Worm (Caenorhabditis elegans) whole organism, L4 larva: ENCODE results near the gene sru-31.

Source experiments
- F37D6.2 ChIP-seq: sonication (generic microtip); optimal IDR thresholded peaks from 2 replicates; lab custom pipeline; 2016; ENCODE audit warnings: mild to moderate bottlenecking, missing genetic modification characterization, missing compliant biosample characterization
- R02D3.7 ChIP-seq: fragments of 150-350 bp; sonication (generic microtip); optimal IDR thresholded peaks from 3 replicates; lab custom pipeline; 2014; ENCODE audit warnings: missing biosample characterization, missing genetic modification characterization
- T20F7.1 ChIP-seq: fragments of 200-800 bp; sonication (Bioruptor generic); optimal IDR thresholded peaks from 2 replicates; lab custom pipeline; 2018; ENCODE audit warnings: mild to moderate bottlenecking, missing genetic modification characterization, missing compliant biosample characterization
- T26A8.4 ChIP-seq: fragments of 200-800 bp; sonication (Bioruptor generic); IDR thresholded peaks from 2 replicates; pipeline ENCODE4 v1.3.6; 2022; ENCODE audit warnings: missing genetic modification characterization, missing compliant biosample characterization
- Y48G9A.11 ChIP-seq: fragments of 200-800 bp; sonication (Bioruptor generic); IDR thresholded peaks from 2 replicates; pipeline ENCODE4 v1.3.6; 2022; ENCODE audit warnings: missing genetic modification reagents, missing genetic modification characterization, missing compliant biosample characterization
- Y5F2A.4 ChIP-seq: fragments of 200-800 bp; sonication (Bioruptor generic); optimal IDR thresholded peaks from 2 replicates; lab custom pipeline; 2018; ENCODE audit warnings: mild to moderate bottlenecking, missing genetic modification characterization, missing compliant biosample characterization
- Y75B8A.6 ChIP-seq: fragments of 200-800 bp; sonication (Bioruptor generic); IDR thresholded peaks from 2 replicates; pipeline ENCODE4 v1.3.6; 2022; ENCODE audit warnings: missing genetic modification reagents, missing genetic modification characterization, missing compliant biosample characterization
- ZK546.5 ChIP-seq, 2 experiments: sonication (generic microtip); optimal IDR thresholded peaks; 2 replicates each; lab custom pipeline; 2017; ENCODE audit warnings: missing biosample characterization in 2 of 2, missing genetic modification characterization in 2 of 2
- aha-1 ChIP-seq: fragments of 150-350 bp; peaks from one replicate; lab custom pipeline; 2014; ENCODE audit warnings: missing biosample characterization, missing genetic modification characterization
- ama-1 ChIP-seq: fragments of 150-350 bp; optimal IDR thresholded peaks from 2 replicates; lab custom pipeline; 2014; ENCODE audit warnings: inconsistent platforms, mixed read lengths
- arid-1 ChIP-seq: fragments of 200-800 bp; sonication (Bioruptor generic); conservative IDR thresholded peaks from 2 replicates; pipeline ENCODE4 v1.3.6; 2022; ENCODE audit warnings: missing genetic modification reagents, missing genetic modification characterization, missing compliant biosample characterization
- ceh-20 ChIP-seq: fragments of 200-800 bp; sonication (Bioruptor generic); IDR thresholded peaks from 2 replicates; pipeline ENCODE4 v1.3.6; 2022; ENCODE audit warnings: missing genetic modification reagents, missing genetic modification characterization, missing compliant biosample characterization
- ceh-32 ChIP-seq: sonication (generic microtip); optimal IDR thresholded peaks from 2 replicates; lab custom pipeline; 2016; ENCODE audit warnings: mild to moderate bottlenecking, missing genetic modification characterization, missing compliant biosample characterization; ENCODE audit not compliant: poor library complexity
- ceh-62 ChIP-seq: sonication (generic microtip); optimal IDR thresholded peaks from 2 replicates; lab custom pipeline; 2017; ENCODE audit warnings: missing biosample characterization, missing genetic modification characterization
- ceh-82 ChIP-seq: sonication (generic microtip); optimal IDR thresholded peaks from 2 replicates; lab custom pipeline; 2017; ENCODE audit warnings: missing biosample characterization, missing genetic modification characterization
- dmd-6 ChIP-seq: fragments of 200-800 bp; sonication (Bioruptor generic); IDR thresholded peaks from 2 replicates; pipeline ENCODE4 v1.3.6; 2022; ENCODE audit warnings: missing genetic modification reagents, missing genetic modification characterization, missing compliant biosample characterization
- dmd-9 ChIP-seq: fragments of 200-800 bp; sonication (Bioruptor generic); IDR thresholded peaks from 2 replicates; pipeline ENCODE4 v1.3.6; 2022; ENCODE audit warnings: missing genetic modification reagents, missing genetic modification characterization, missing compliant biosample characterization
- duxl-1 ChIP-seq: sonication (generic microtip); optimal IDR thresholded peaks from 2 replicates; lab custom pipeline; 2016; ENCODE audit warnings: mild to moderate bottlenecking, missing genetic modification characterization, moderate library complexity, missing compliant biosample characterization; ENCODE audit not compliant: poor library complexity
- dve-1 ChIP-seq: sonication (generic microtip); optimal IDR thresholded peaks from 2 replicates; lab custom pipeline; 2017; ENCODE audit warnings: antibody characterized with exemption, mild to moderate bottlenecking, missing genetic modification characterization, missing compliant biosample characterization; ENCODE audit not compliant: insufficient read depth
- fos-1 ChIP-seq: fragments of 150-350 bp; optimal IDR thresholded peaks from 2 replicates; lab custom pipeline; 2014; ENCODE audit warnings: missing biosample characterization, missing genetic modification characterization
- gei-8 ChIP-seq: fragments of 200-800 bp; sonication (Bioruptor generic); optimal IDR thresholded peaks from 2 replicates; lab custom pipeline; 2018; ENCODE audit warnings: mild to moderate bottlenecking, missing genetic modification characterization, missing compliant biosample characterization
- hlh-11 ChIP-seq: fragments of 200-800 bp; sonication (Bioruptor generic); optimal IDR thresholded peaks from 2 replicates; lab custom pipeline; 2018; ENCODE audit warnings: mild to moderate bottlenecking, missing genetic modification characterization, missing compliant biosample characterization
- lim-7 ChIP-seq: fragments of 200-800 bp; sonication (Bioruptor generic); IDR thresholded peaks from 2 replicates; pipeline ENCODE4 v1.3.6; 2022; ENCODE audit warnings: missing genetic modification characterization, missing compliant biosample characterization
- lin-38 ChIP-seq: fragments of 200-800 bp; sonication (Bioruptor generic); IDR thresholded peaks from 2 replicates; pipeline ENCODE4 v1.3.6; 2022; ENCODE audit warnings: missing genetic modification reagents, missing genetic modification characterization, missing compliant biosample characterization
- lsy-2 ChIP-seq, 2 experiments: fragments of 150-350 bp in 1 of 2; sonication (generic microtip) in 1 of 2; optimal IDR thresholded peaks; 2 replicates each; lab custom pipeline; 2014 to 2017; ENCODE audit warnings: missing biosample characterization in 2 of 2, missing genetic modification characterization in 2 of 2
- mep-1 ChIP-seq: fragments of 150-350 bp; sonication (generic microtip); optimal IDR thresholded peaks from 3 replicates; lab custom pipeline; 2014; ENCODE audit warnings: missing biosample characterization, missing genetic modification characterization
- mes-2 ChIP-seq: sonication (generic microtip); optimal IDR thresholded peaks from 2 replicates; lab custom pipeline; 2016; ENCODE audit warnings: missing genotype, mild to moderate bottlenecking, missing genetic modification characterization, missing compliant biosample characterization; ENCODE audit not compliant: poor library complexity, severe bottlenecking
- mxl-3 ChIP-seq: fragments of 200-800 bp; sonication (Bioruptor generic); optimal IDR thresholded peaks from 2 replicates; lab custom pipeline; 2018; ENCODE audit warnings: mild to moderate bottlenecking, missing genetic modification characterization, missing compliant biosample characterization
- nhr-10 ChIP-seq: fragments of 150-350 bp; optimal IDR thresholded peaks from 2 replicates; lab custom pipeline; 2014; ENCODE audit warnings: missing biosample characterization, missing genetic modification characterization
- nhr-102 ChIP-seq: sonication (generic microtip); optimal IDR thresholded peaks from 2 replicates; lab custom pipeline; 2016; ENCODE audit warnings: mild to moderate bottlenecking, missing genetic modification characterization, moderate library complexity, missing compliant biosample characterization
- nhr-111 ChIP-seq: fragments of 200-800 bp; sonication (Bioruptor generic); optimal IDR thresholded peaks from 2 replicates; lab custom pipeline; 2018; ENCODE audit warnings: mild to moderate bottlenecking, missing genetic modification characterization, missing compliant biosample characterization
- nhr-41 ChIP-seq: fragments of 200-800 bp; sonication (Bioruptor generic); IDR thresholded peaks from 2 replicates; pipeline ENCODE4 v1.3.6; 2022; ENCODE audit warnings: missing genetic modification reagents, missing genetic modification characterization, missing compliant biosample characterization
- nhr-48 ChIP-seq: sonication (generic microtip); optimal IDR thresholded peaks from 2 replicates; lab custom pipeline; 2016; ENCODE audit warnings: mild to moderate bottlenecking, missing genetic modification characterization, missing compliant biosample characterization
- nhr-76 ChIP-seq: fragments of 150-350 bp; optimal IDR thresholded peaks from 2 replicates; lab custom pipeline; 2014; ENCODE audit warnings: missing biosample characterization, missing genetic modification characterization
- pha-4 ChIP-seq, 2 experiments: fragments of 150-350 bp in 1 of 2; fragments of 200-800 bp in 1 of 2; sonication (Bioruptor generic) in 1 of 2; IDR thresholded peaks in 1 of 2; optimal IDR thresholded peaks in 1 of 2; 2 replicates each; pipeline versions ENCODE4 v1.3.6 to Lab custom; 2014 to 2022; ENCODE audit warnings: missing genetic modification characterization in 2 of 2, missing genetic modification reagents in 2 of 2, missing biosample characterization in 1 of 2, missing compliant biosample characterization in 1 of 2
- php-3 ChIP-seq: fragments of 200-800 bp; sonication (Bioruptor generic); IDR thresholded peaks from 2 replicates; pipeline ENCODE4 v1.3.6; 2022; ENCODE audit warnings: missing genetic modification reagents, missing genetic modification characterization, missing compliant biosample characterization
- rbr-2 ChIP-seq: sonication (generic microtip); optimal IDR thresholded peaks from 2 replicates; lab custom pipeline; 2016; ENCODE audit warnings: missing genotype, missing genetic modification characterization, missing compliant biosample characterization
- sdz-12 ChIP-seq: fragments of 200-800 bp; sonication (Bioruptor generic); optimal IDR thresholded peaks from 2 replicates; lab custom pipeline; 2018; ENCODE audit warnings: mild to moderate bottlenecking, missing genetic modification characterization, missing compliant biosample characterization
- set-16 ChIP-seq: fragments of 200-800 bp; sonication (Bioruptor generic); IDR thresholded peaks from 2 replicates; pipeline ENCODE4 v1.3.6; 2022; ENCODE audit warnings: missing genetic modification reagents, missing genetic modification characterization, missing compliant biosample characterization
- skn-1 ChIP-seq: fragments of 150-350 bp; optimal IDR thresholded peaks from 2 replicates; lab custom pipeline; 2014; ENCODE audit warnings: missing biosample characterization, missing genetic modification characterization
- snpc-1.2 ChIP-seq: fragments of 200-800 bp; sonication (Bioruptor generic); IDR thresholded peaks from 2 replicates; pipeline ENCODE4 v1.3.6; 2022; ENCODE audit warnings: missing genetic modification reagents, missing genetic modification characterization, missing compliant biosample characterization
- spr-3 ChIP-seq: fragments of 200-800 bp; sonication (Bioruptor generic); optimal IDR thresholded peaks from 2 replicates; lab custom pipeline; 2018; ENCODE audit warnings: mild to moderate bottlenecking, missing genetic modification characterization, missing compliant biosample characterization
- tra-1 ChIP-seq: fragments of 200-800 bp; sonication (Bioruptor generic); IDR thresholded peaks from 2 replicates; pipeline ENCODE4 v1.3.6; 2022; ENCODE audit warnings: missing genetic modification reagents, missing genetic modification characterization, missing compliant biosample characterization
- unc-130 ChIP-seq: sonication (generic microtip); optimal IDR thresholded peaks from 2 replicates; lab custom pipeline; 2016; ENCODE audit warnings: missing genetic modification reagents, missing genetic modification characterization, missing compliant biosample characterization
- unc-62 ChIP-seq, 3 experiments: fragments of 150-350 bp in 1 of 3; sonication (generic microtip); optimal IDR thresholded peaks in 2 of 3; peaks in 1 of 3; 1 replicate in 1 of 3; 2 replicates in 2 of 3; lab custom pipeline; 2014 to 2017; ENCODE audit warnings: missing biosample characterization in 3 of 3, missing genetic modification characterization in 3 of 3, missing genetic modification reagents in 3 of 3, missing genotype in 1 of 3
- zag-1 ChIP-seq: fragments of 150-350 bp; optimal IDR thresholded peaks from 2 replicates; lab custom pipeline; 2014; ENCODE audit warnings: missing biosample characterization, missing genetic modification characterization
- zfp-3 ChIP-seq: fragments of 200-800 bp; sonication (Bioruptor generic); conservative IDR thresholded peaks from 2 replicates; pipeline ENCODE4 v1.3.6; 2022; ENCODE audit warnings: missing genetic modification reagents, missing genetic modification characterization, missing compliant biosample characterization
- ztf-7 ChIP-seq: fragments of 150-350 bp; optimal IDR thresholded peaks from 2 replicates; lab custom pipeline; 2014; ENCODE audit warnings: missing biosample characterization, missing genetic modification characterization

sru-31 gene

ce11 chrV:9786721-9787131 lies 29.8 kb upstream of the sru-31 start, which contains the start of gene F46B6.6:
TSS of gene F46B6.6 (minus strand) at chrV:9786868.
- TF ChIP-seq ceh-62 (tag; lab: Kevin White, UChicago) (no peak), aha-1 (tag; lab: Kevin White, UChicago) (peak; percentile 94), snpc-1.2 (peak; percentile 44; the same call in 1 of the 2 replicates), duxl-1 (tag; lab: Kevin White, UChicago) (no peak), ceh-82 (tag; lab: Kevin White, UChicago) (no peak), dve-1 (tag; lab: Kevin White, UChicago) (peak; percentile 3), spr-3 (GFP tag; lab: Kevin White, UChicago) (peak; percentile 24), ztf-7 (no peak), ZK546.5 (tag; optimal IDR thresholded peaks at IDR 0.05; lab: Kevin White, UChicago) (no peak), gei-8 (GFP tag; lab: Kevin White, UChicago) (no peak), set-16 (no peak), pha-4 (GFP tag; IDR thresholded peaks at IDR 0.05; lab: Robert Waterston, UW) (no peak), pha-4 (tag; optimal IDR thresholded peaks at IDR 0.05; lab: Kevin White, UChicago) (no peak), Y75B8A.6 (no peak), mxl-3 (GFP tag; lab: Kevin White, UChicago) (no peak), mes-2 (tag; lab: Kevin White, UChicago) (peak; percentile 19), T20F7.1 (no peak), ceh-20 (no peak), dmd-9 (GFP tag; lab: Robert Waterston, UW) (0 out of 2 replicates have a peak, but pooled peaks have one; percentile 30), zag-1 (tag; lab: Kevin White, UChicago) (no peak), rbr-2 (tag; lab: Kevin White, UChicago) (no peak), mep-1 (peak; percentile 9), T26A8.4 (no peak; the same call in 1 of the 2 replicates), lsy-2 (tag; optimal IDR thresholded peaks at IDR 0.05; lab: Kevin White, UChicago) (peak in 1 of 2 experiments; percentile 30), lim-7 (no peak), lin-38 (GFP tag; lab: Robert Waterston, UW) (peak; percentile 32; the same call in 1 of the 2 replicates), Y48G9A.11 (GFP tag; lab: Robert Waterston, UW) (no peak), nhr-41 (no peak), php-3 (GFP tag; lab: Robert Waterston, UW) (0 out of 2 replicates have a peak, but pooled peaks have one; percentile 8), arid-1 (GFP tag; lab: Robert Waterston, UW) (0 out of 2 replicates have a peak, but pooled peaks have one; percentile 21), zfp-3 (0 out of 2 replicates have a peak, but pooled peaks have one; percentile 10), hlh-11 (tag; lab: Kevin White, UChicago) (peak; percentile 22), Y5F2A.4 (GFP tag; lab: Kevin White, UChicago) (peak; percentile 36), F37D6.2 (no peak), dmd-6 (GFP tag; lab: Robert Waterston, UW) (peak; percentile 16; the same call in 1 of the 2 replicates), tra-1 (GFP tag; lab: Robert Waterston, UW) (no peak), ceh-32 (tag; lab: Kevin White, UChicago) (no peak), nhr-10 (no peak), nhr-102 (peak; percentile 26), nhr-111 (GFP tag; lab: Kevin White, UChicago) (peak; percentile 0), fos-1 (tag; lab: Kevin White, UChicago) (no peak), ama-1 (peak; percentile 88), nhr-76 (tag; lab: Kevin White, UChicago) (no peak), R02D3.7 (tag; lab: Kevin White, UChicago) (no peak), unc-130 (GFP tag; lab: Kevin White, UChicago) (peak; percentile 10), unc-62 (GFP tag; optimal IDR thresholded peaks at IDR 0.05 in 1 of 2; lab: Kevin White, UChicago) (peak in 1 of 2 experiments; percentile 49), unc-62 (tag; optimal IDR thresholded peaks at IDR 0.05; lab: Kevin White, UChicago) (no peak), skn-1 (no peak), sdz-12 (GFP tag; lab: Kevin White, UChicago) (peak; percentile 80), nhr-48 (tag; lab: Kevin White, UChicago) (peak; percentile 19)
- TF ChIP-seq, all 104 proteins: peak for 22
